Worm (Caenorhabditis elegans) whole organism, late embryonic: ENCODE data around the gene C05D12.2.
"Not testable (repeated sequence)": the region's sequence is repeated elsewhere in the genome, so short reads cannot be mapped to it uniquely, and the experiment has no call there.

ENCODE experiments used
- C08G9.2 ChIP-seq: sonication (generic microtip); optimal IDR thresholded peaks from 2 replicates; lab custom pipeline; 2016; ENCODE audit warnings: mild to moderate bottlenecking, missing genetic modification characterization, moderate library complexity, missing compliant biosample characterization
- C38D4.7 ChIP-seq: fragments of 200-800 bp; sonication (Bioruptor generic); optimal IDR thresholded peaks from 2 replicates; lab custom pipeline; 2018; ENCODE audit warnings: mild to moderate bottlenecking, missing genetic modification characterization, moderate library complexity, missing compliant biosample characterization
- Y22D7AL.16 ChIP-seq: sonication (generic microtip); optimal IDR thresholded peaks from 2 replicates; lab custom pipeline; 2016; ENCODE audit warnings: missing genetic modification characterization, missing compliant biosample characterization
- ahr-1 ChIP-seq: sonication (generic microtip); optimal IDR thresholded peaks from 2 replicates; lab custom pipeline; 2016; ENCODE audit warnings: missing genetic modification characterization, missing compliant biosample characterization
- ama-1 ChIP-seq: fragments of 150-350 bp; optimal IDR thresholded peaks from 2 replicates; lab custom pipeline; 2014
- ceh-14 ChIP-seq: sonication (generic microtip); optimal IDR thresholded peaks from 2 replicates; lab custom pipeline; 2016; ENCODE audit warnings: missing genotype, missing genetic modification characterization, missing compliant biosample characterization
- ceh-18 ChIP-seq: sonication (generic microtip); optimal IDR thresholded peaks from 2 replicates; lab custom pipeline; 2016; ENCODE audit warnings: missing genetic modification characterization, missing compliant biosample characterization
- ceh-2 ChIP-seq: sonication (generic microtip); optimal IDR thresholded peaks from 2 replicates; lab custom pipeline; 2016; ENCODE audit warnings: missing genotype, missing genetic modification characterization, missing compliant biosample characterization
- ceh-24 ChIP-seq: sonication (generic microtip); optimal IDR thresholded peaks from 2 replicates; lab custom pipeline; 2016; ENCODE audit warnings: mild to moderate bottlenecking, missing genetic modification characterization, missing compliant biosample characterization
- ceh-31 ChIP-seq: sonication (generic microtip); optimal IDR thresholded peaks from 2 replicates; lab custom pipeline; 2016; ENCODE audit warnings: missing genetic modification characterization, missing compliant biosample characterization
- ceh-45 ChIP-seq: fragments of 200-800 bp; sonication (Bioruptor generic); IDR thresholded peaks from 2 replicates; pipeline ENCODE4 v1.3.6; 2022; ENCODE audit warnings: missing genetic modification reagents, missing genetic modification characterization, missing compliant biosample characterization
- ceh-9 ChIP-seq: sonication (generic microtip); optimal IDR thresholded peaks from 2 replicates; lab custom pipeline; 2016; ENCODE audit warnings: mild to moderate bottlenecking, missing genetic modification characterization, inconsistent platforms, missing compliant biosample characterization
- dmd-4 ChIP-seq: sonication (generic microtip); optimal IDR thresholded peaks from 2 replicates; lab custom pipeline; 2016; ENCODE audit warnings: borderline replicate concordance, missing genetic modification characterization, missing compliant biosample characterization
- dve-1 ChIP-seq: sonication (generic microtip); optimal IDR thresholded peaks from 2 replicates; lab custom pipeline; 2017; ENCODE audit warnings: antibody characterized with exemption, mild to moderate bottlenecking, missing genetic modification characterization, missing compliant biosample characterization
- elt-2 ChIP-seq: sonication (generic microtip); optimal IDR thresholded peaks from 2 replicates; lab custom pipeline; 2016; ENCODE audit warnings: missing genetic modification reagents, missing genetic modification characterization, missing compliant biosample characterization
- fax-1 ChIP-seq: sonication (generic microtip); optimal IDR thresholded peaks from 2 replicates; lab custom pipeline; 2016; ENCODE audit warnings: missing genotype, missing genetic modification characterization, missing compliant biosample characterization
- hlh-13 ChIP-seq: fragments of 200-800 bp; sonication (Bioruptor generic); optimal IDR thresholded peaks from 2 replicates; lab custom pipeline; 2018; ENCODE audit warnings: mild to moderate bottlenecking, missing genetic modification characterization, missing compliant biosample characterization
- hlh-6 ChIP-seq: sonication (generic microtip); optimal IDR thresholded peaks from 2 replicates; lab custom pipeline; 2016; ENCODE audit warnings: missing genotype, missing genetic modification characterization, missing compliant biosample characterization
- lim-6 ChIP-seq: sonication (generic microtip); optimal IDR thresholded peaks from 2 replicates; lab custom pipeline; 2016; ENCODE audit warnings: missing genetic modification characterization, missing compliant biosample characterization
- lin-11 ChIP-seq: fragments of 200-800 bp; sonication (Bioruptor generic); optimal IDR thresholded peaks from 2 replicates; lab custom pipeline; 2018; ENCODE audit warnings: mild to moderate bottlenecking, missing genetic modification characterization, missing compliant biosample characterization
- mec-3 ChIP-seq: sonication (generic microtip); optimal IDR thresholded peaks from 2 replicates; lab custom pipeline; 2016; ENCODE audit warnings: borderline replicate concordance, missing genetic modification characterization, missing compliant biosample characterization
- nhr-232 ChIP-seq: sonication (generic microtip); optimal IDR thresholded peaks from 2 replicates; lab custom pipeline; 2016; ENCODE audit warnings: missing genetic modification characterization, missing compliant biosample characterization
- odd-2 ChIP-seq: sonication (generic microtip); optimal IDR thresholded peaks from 2 replicates; lab custom pipeline; 2017; ENCODE audit warnings: antibody characterized with exemption, mild to moderate bottlenecking, missing genetic modification characterization, missing compliant biosample characterization
- pat-9 ChIP-seq: fragments of 200-800 bp; sonication (Bioruptor generic); optimal IDR thresholded peaks from 2 replicates; lab custom pipeline; 2018; ENCODE audit warnings: mild to moderate bottlenecking, missing genetic modification characterization, moderate library complexity, missing compliant biosample characterization
- pax-1 ChIP-seq: fragments of 150-350 bp; optimal IDR thresholded peaks from 2 replicates; lab custom pipeline; 2014; ENCODE audit warnings: missing biosample characterization, missing genetic modification characterization
- pha-4 ChIP-seq: fragments of 150-350 bp; optimal IDR thresholded peaks from 2 replicates; lab custom pipeline; 2018; ENCODE audit warnings: missing biosample characterization, missing genetic modification reagents, missing genetic modification characterization
- pqm-1 ChIP-seq: sonication (generic microtip); optimal IDR thresholded peaks from 2 replicates; lab custom pipeline; 2016; ENCODE audit warnings: missing genetic modification characterization, missing compliant biosample characterization
- rnt-1 ChIP-seq: sonication (generic microtip); optimal IDR thresholded peaks from 2 replicates; lab custom pipeline; 2016; ENCODE audit warnings: missing genetic modification characterization, missing compliant biosample characterization
- sdc-2 ChIP-seq: sonication (generic microtip); optimal IDR thresholded peaks from 2 replicates; lab custom pipeline; 2016; ENCODE audit warnings: missing genotype, missing genetic modification characterization, missing compliant biosample characterization
- sox-4 ChIP-seq: sonication (generic microtip); optimal IDR thresholded peaks from 2 replicates; lab custom pipeline; 2017; ENCODE audit warnings: mild to moderate bottlenecking, missing genetic modification characterization, inconsistent platforms, missing compliant biosample characterization
- tbx-7 ChIP-seq: sonication (generic microtip); optimal IDR thresholded peaks from 2 replicates; lab custom pipeline; 2016; ENCODE audit warnings: missing genotype, missing genetic modification characterization, missing compliant biosample characterization
- unc-42 ChIP-seq: sonication (generic microtip); optimal IDR thresholded peaks from 2 replicates; lab custom pipeline; 2016; ENCODE audit warnings: missing genotype, missing genetic modification characterization, missing compliant biosample characterization
- unc-86 ChIP-seq: sonication (generic microtip); optimal IDR thresholded peaks from 2 replicates; lab custom pipeline; 2016; ENCODE audit warnings: missing genetic modification characterization, missing compliant biosample characterization
- zip-5 ChIP-seq: sonication (generic microtip); optimal IDR thresholded peaks from 2 replicates; lab custom pipeline; 2016; ENCODE audit warnings: missing genetic modification characterization, missing compliant biosample characterization

C05D12.2 gene

DNA sequence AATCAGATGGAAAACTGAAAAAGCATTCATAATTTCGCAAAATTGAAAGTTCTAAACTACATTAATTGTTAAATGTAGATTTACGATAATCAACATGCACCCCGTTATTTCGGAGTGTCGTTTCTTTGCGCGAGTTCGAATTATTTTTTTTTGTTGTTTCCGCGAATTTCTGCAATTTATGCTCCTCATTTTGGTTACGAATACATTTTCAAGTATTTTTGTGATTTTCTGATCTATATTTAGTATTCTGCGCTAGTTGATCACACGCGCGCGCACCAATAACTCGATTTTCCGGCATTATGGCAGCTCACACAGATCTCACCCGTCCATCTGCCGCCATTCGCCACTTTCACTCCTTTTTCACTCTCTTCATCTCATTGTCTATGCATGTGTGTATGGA is 22.2 kb downstream of the C05D12.2 start, which contains the start of gene VW02B12L.2:
Gene VW02B12L.2 (minus strand): TSS at position 65 of the 400 bp plus-strand sequence.
- TF ChIP-seq unc-42 (peak; percentile 93), mec-3 (tag; lab: Kevin White, UChicago) (no peak)

DNA sequence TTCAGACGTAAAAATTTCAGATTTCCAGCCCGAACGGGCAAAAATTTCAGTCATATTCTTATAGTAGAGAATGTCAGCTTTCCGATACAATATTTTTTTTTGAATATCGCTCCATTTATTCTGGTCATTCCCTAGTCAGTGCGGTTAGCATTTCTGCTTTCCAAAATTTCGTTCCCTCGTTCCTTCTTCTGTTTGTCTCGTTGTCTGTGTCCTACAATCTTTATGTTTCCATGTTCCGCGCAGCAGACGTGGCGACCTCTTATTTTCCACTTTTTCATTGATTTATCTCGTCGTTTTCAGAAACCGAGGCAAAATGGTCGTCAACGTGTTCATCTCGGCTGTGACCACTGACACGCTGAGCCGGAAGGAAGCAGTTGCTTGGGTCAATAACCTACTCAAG is 24.3 kb downstream of the C05D12.2 start, which contains the start of gene ebp-2:
Gene ebp-2 (plus strand): TSS at position 301 of the 400 bp plus-strand sequence.
- TF ChIP-seq nhr-232; dmd-4 (tag; lab: Kevin White, UChicago); ceh-18 (tag; lab: Kevin White, UChicago): not testable (repeated sequence)
- TF ChIP-seq, all 69 proteins: peak for 0; not testable (repeated sequence) for 69

DNA sequence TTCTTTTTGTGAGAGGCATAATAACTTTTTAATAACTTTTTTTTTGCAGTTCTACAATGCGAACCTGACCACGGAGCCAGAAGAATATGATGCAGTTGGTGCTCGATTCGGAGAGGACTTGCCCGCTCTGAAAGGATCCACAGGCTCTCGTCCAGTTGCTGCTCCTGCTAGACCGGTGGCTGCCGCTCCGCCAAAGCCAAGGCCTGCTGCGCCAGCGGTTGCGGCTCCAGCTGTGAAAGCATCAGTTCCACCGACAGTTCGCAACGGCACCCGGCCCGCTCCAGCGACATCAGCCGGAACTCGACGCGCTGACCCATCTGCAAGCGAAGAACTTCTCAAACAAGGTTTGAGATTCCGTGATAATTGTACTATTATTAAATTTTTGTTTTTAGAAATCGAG is 25.0 kb downstream of the C05D12.2 start:
- TF ChIP-seq pha-4 (tag; lab: Kevin White, UChicago) (no peak), ama-1 (lab: Kevin White, UChicago) (no peak), hlh-6 (tag; lab: Kevin White, UChicago) (peak; percentile 23), pax-1 (no peak), C38D4.7 (GFP tag; lab: Kevin White, UChicago) (no peak), odd-2 (tag; lab: Kevin White, UChicago) (no peak), lin-11 (no peak), unc-42 (no peak), rnt-1 (tag; lab: Kevin White, UChicago) (no peak), hlh-13 (GFP tag; lab: Kevin White, UChicago) (no peak), C08G9.2 (tag; lab: Kevin White, UChicago) (peak; percentile 8), fax-1 (tag; lab: Kevin White, UChicago) (no peak), sdc-2 (tag; lab: Kevin White, UChicago) (no peak)

DNA sequence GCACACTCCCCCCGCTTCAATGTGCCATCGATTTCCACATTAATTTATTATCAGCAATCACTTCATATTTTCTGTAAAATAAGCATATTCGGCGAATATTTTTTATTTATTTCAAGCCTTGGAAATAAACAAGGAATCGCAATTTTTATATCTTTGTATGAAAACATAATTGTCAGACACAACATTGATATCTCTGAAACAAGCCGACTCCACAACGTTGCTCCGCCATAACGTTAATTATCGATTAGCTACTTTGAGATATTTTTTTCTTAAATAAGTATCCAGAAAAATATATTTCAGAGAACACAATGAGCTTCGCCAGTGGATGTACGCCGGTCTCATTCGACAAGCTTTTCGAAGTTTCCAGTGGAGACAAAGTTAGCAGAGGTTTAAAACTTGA is 25.8 kb downstream of the C05D12.2 start, which contains the start of gene adbp-1:
Gene adbp-1 (plus strand): TSS at position 301 of the 400 bp plus-strand sequence.
- no peak for TF ChIP-seq ahr-1 (tag; lab: Kevin White, UChicago)
- TF ChIP-seq sdc-2 (tag; lab: Kevin White, UChicago): no peak
- no peak for TF ChIP-seq hlh-6 (tag; lab: Kevin White, UChicago)
- TF ChIP-seq ceh-24 (tag; lab: Kevin White, UChicago): no peak
- no peak for TF ChIP-seq ceh-9
- no peak for TF ChIP-seq ceh-31 (tag; lab: Kevin White, UChicago)

DNA sequence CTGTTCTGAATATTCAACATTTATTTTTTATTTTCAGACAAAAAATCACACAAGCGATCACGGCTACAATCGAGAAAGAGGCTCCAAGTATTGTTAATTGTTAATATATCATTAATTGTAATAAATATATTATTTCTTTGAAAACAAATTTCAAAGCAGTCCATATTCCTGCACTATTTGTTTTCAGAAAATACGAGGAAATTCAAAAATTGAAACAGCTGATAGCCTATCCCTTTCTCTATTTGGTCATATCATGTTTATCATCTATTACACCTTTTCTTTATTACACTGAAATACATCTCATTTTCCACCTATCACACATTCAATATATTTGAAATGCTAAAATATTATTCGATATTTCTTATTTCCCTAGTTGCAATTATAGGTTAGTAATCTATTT is 26.9 kb downstream of the C05D12.2 start, which contains the start of gene W02B12.13:
Gene W02B12.13 (plus strand): TSS at position 301 of the 400 bp plus-strand sequence.
- TF ChIP-seq sox-4: no peak
- TF ChIP-seq ceh-2 (tag; lab: Kevin White, UChicago): no peak
- TF ChIP-seq ceh-14 (tag; lab: Kevin White, UChicago): no peak

DNA sequence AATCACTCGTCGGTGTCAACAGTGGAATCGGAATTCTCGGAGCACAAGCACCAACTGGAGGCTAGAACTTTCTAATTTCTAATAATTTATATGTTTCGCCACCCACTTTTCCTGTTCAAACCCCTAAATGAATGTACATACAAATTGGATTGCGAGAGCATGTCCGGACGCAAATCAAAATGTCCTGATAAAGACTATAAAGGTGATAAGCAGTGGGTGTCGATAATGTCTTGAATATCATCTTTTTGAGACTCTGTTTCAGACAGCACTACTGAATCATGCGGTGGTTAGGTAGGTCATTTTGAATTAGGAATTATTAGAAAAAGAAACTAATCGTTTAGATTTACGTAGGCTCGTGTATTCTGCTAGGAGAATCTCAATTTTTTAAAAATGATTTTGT is 30.7 kb downstream of the C05D12.2 start, which contains the start of gene W02B12.1:
Gene W02B12.1 (plus strand): TSS at position 269 of the 400 bp plus-strand sequence.
- TF ChIP-seq elt-2 (tag; lab: Kevin White, UChicago): peak; percentile 40
- TF ChIP-seq tbx-7: no peak

DNA sequence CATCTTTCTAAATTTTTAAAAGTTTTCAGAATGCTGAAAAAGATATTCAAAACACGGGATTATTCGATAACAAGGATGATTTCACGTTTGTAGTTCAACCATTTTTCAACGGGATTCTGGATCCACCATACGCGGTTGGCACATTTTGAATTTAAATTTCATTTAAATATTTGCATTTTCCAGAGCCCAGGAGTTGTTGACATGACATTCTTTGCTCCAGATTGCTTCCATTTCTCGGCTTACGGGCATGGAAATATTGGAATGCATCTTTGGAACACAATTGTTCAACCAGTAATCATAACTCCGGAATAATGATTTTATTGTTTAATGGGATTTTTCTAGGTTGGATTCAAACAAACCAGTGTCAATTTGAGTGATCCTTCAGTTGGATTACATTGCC is 32.8 kb downstream of the C05D12.2 start:
- TF ChIP-seq Y22D7AL.16 (tag; lab: Kevin White, UChicago) (no peak), lim-6 (no peak), ceh-45 (GFP tag; lab: Robert Waterston, UW) (no peak), ceh-24 (tag; lab: Kevin White, UChicago) (no peak), elt-2 (tag; lab: Kevin White, UChicago) (no peak), fax-1 (tag; lab: Kevin White, UChicago) (no peak), dve-1 (tag; lab: Kevin White, UChicago) (no peak), zip-5 (tag; lab: Kevin White, UChicago) (no peak), mec-3 (tag; lab: Kevin White, UChicago) (no peak), unc-86 (tag; lab: Kevin White, UChicago) (no peak), pqm-1 (tag; lab: Kevin White, UChicago) (no peak), odd-2 (tag; lab: Kevin White, UChicago) (no peak), dmd-4 (tag; lab: Kevin White, UChicago) (no peak), pat-9 (no peak), sox-4 (no peak), unc-42 (no peak)
